Fruit fly (Drosophila melanogaster): ENCODE results near the gene tst.

The tst gene

dm6 chr3R:23732990-23733512, 39.6 kb downstream of the tst start, which contains the start of the genes Hmgcr and Rpn9:
TSS of gene Hmgcr (plus strand) at chr3R:23733324.
TSS of gene Rpn9 (minus strand) at chr3R:23733462.
- TF ChIP-seq h (GFP tag; optimal IDR thresholded peaks at IDR 0.05) = peak; percentile 36
- no peak for TF ChIP-seq Myc (optimal IDR thresholded peaks at IDR 0.05)
- peak; percentile 2 for TF ChIP-seq psq (GFP tag; optimal IDR thresholded peaks at IDR 0.05)
- TF ChIP-seq tai (GFP tag; optimal IDR thresholded peaks at IDR 0.05) = peak; percentile 6
- peak; percentile 9 for TF ChIP-seq Hnf4 (GFP tag; optimal IDR thresholded peaks at IDR 0.05)
- TF ChIP-seq Vsx2 (GFP tag; optimal IDR thresholded peaks at IDR 0.05; ENCODE audit: partially characterized antibody) = peak; percentile 79
- TF ChIP-seq sage (GFP tag; optimal IDR thresholded peaks at IDR 0.05) = no peak
- peak; percentile 20 for TF ChIP-seq br (GFP tag; optimal IDR thresholded peaks at IDR 0.05)
- TF ChIP-seq Dif (GFP tag; optimal IDR thresholded peaks at IDR 0.05; ENCODE audit: partially characterized antibody) = peak; percentile 28
- TF ChIP-seq Jra (GFP tag; optimal IDR thresholded peaks at IDR 0.05) = peak; percentile 2
- TF ChIP-seq Rel (GFP tag; optimal IDR thresholded peaks at IDR 0.05) = no peak
- peak; percentile 26 for TF ChIP-seq Rel (tag; optimal IDR thresholded peaks at IDR 0.05)
- TF ChIP-seq dmrt93B (GFP tag; optimal IDR thresholded peaks at IDR 0.05) = no peak
- peak; percentile 10 for TF ChIP-seq fru (GFP tag; optimal IDR thresholded peaks at IDR 0.05)

- TF ChIP-seq CG9705 (GFP tag; optimal IDR thresholded peaks at IDR 0.05) (no peak), jim (GFP tag; optimal IDR thresholded peaks at IDR 0.05) (no peak), Mio (GFP tag; optimal IDR thresholded peaks at IDR 0.05) (no peak), usp (GFP tag; optimal IDR thresholded peaks at IDR 0.05) (no peak), N (GFP tag; optimal IDR thresholded peaks at IDR 0.05) (no peak), Vsx2 (GFP tag; optimal IDR thresholded peaks at IDR 0.05; ENCODE audit: partially characterized antibody) (no peak), sage (GFP tag; optimal IDR thresholded peaks at IDR 0.05) (no peak), CG32264 (GFP tag; optimal IDR thresholded peaks at IDR 0.05) (no peak), Abd-B (GFP tag; optimal IDR thresholded peaks at IDR 0.05) (no peak), GATAd (GFP tag; optimal IDR thresholded peaks at IDR 0.05) (no peak), lola (GFP tag; optimal IDR thresholded peaks at IDR 0.05) (no peak), fru (GFP tag; optimal IDR thresholded peaks at IDR 0.05) (no peak), Hr83 (GFP tag; optimal IDR thresholded peaks at IDR 0.05; ENCODE audit: poor library complexity, severe bottlenecking) (no peak), foxo (GFP tag; optimal IDR thresholded peaks at IDR 0.05) (no peak), psq (GFP tag; optimal IDR thresholded peaks at IDR 0.05) (no peak), Hnf4 (GFP tag; optimal IDR thresholded peaks at IDR 0.05) (no peak), dsf (GFP tag; optimal IDR thresholded peaks at IDR 0.05; ENCODE audit: borderline replicate concordance) (no peak), Jra (GFP tag; optimal IDR thresholded peaks at IDR 0.05) (no peak), HLH106 (tag; optimal IDR thresholded peaks at IDR 0.05) (no peak)
Measured at dm6 chr3R:23732533-23732932, 40.1 kb downstream of the tst start.

dm6 chr3R:23730472-23730801, 42.2 kb downstream of the tst start:
- TF ChIP-seq GATAd (GFP tag; optimal IDR thresholded peaks at IDR 0.05) (no peak), Rel (GFP tag; optimal IDR thresholded peaks at IDR 0.05) (no peak), Rel (tag; optimal IDR thresholded peaks at IDR 0.05) (peak; percentile 97)

dm6 chr3R:23729632-23730471, 42.8 kb downstream of the tst start:
- TF ChIP-seq N (GFP tag; optimal IDR thresholded peaks at IDR 0.05) = no peak
- TF ChIP-seq dmrt93B (GFP tag; optimal IDR thresholded peaks at IDR 0.05) = no peak
- TF ChIP-seq foxo (GFP tag; optimal IDR thresholded peaks at IDR 0.05) = peak in 1 of 2 experiments; percentile 15
- TF ChIP-seq h (GFP tag; optimal IDR thresholded peaks at IDR 0.05) = peak; percentile 40
- no peak for TF ChIP-seq Hr83 (GFP tag; optimal IDR thresholded peaks at IDR 0.05; ENCODE audit: poor library complexity, severe bottlenecking)
- TF ChIP-seq Jra (GFP tag; optimal IDR thresholded peaks at IDR 0.05) = no peak
- TF ChIP-seq psq (GFP tag; optimal IDR thresholded peaks at IDR 0.05) = no peak
- no peak for TF ChIP-seq Mio (GFP tag; optimal IDR thresholded peaks at IDR 0.05)
- no peak for TF ChIP-seq Hr78 (GFP tag; optimal IDR thresholded peaks at IDR 0.05)
- peak; percentile 14 for TF ChIP-seq fru (GFP tag; optimal IDR thresholded peaks at IDR 0.05)
- no peak for TF ChIP-seq Abd-B (GFP tag; optimal IDR thresholded peaks at IDR 0.05)
- no peak for TF ChIP-seq Myc (optimal IDR thresholded peaks at IDR 0.05)
- TF ChIP-seq CG32264 (GFP tag; optimal IDR thresholded peaks at IDR 0.05) = no peak
- TF ChIP-seq Dif (GFP tag; optimal IDR thresholded peaks at IDR 0.05; ENCODE audit: partially characterized antibody) = peak; percentile 40
- peak; percentile 14 for TF ChIP-seq br (GFP tag; optimal IDR thresholded peaks at IDR 0.05)
- TF ChIP-seq ey (GFP tag; optimal IDR thresholded peaks at IDR 0.05) = no peak
- peak; percentile 8 for TF ChIP-seq HLH106 (tag; optimal IDR thresholded peaks at IDR 0.05)
- TF ChIP-seq Rel (GFP tag; optimal IDR thresholded peaks at IDR 0.05) = no peak
- peak; percentile 5 for TF ChIP-seq Rel (tag; optimal IDR thresholded peaks at IDR 0.05)
- no peak for TF ChIP-seq rgr (GFP tag; optimal IDR thresholded peaks at IDR 0.05)
- TF ChIP-seq CrebA (GFP tag; optimal IDR thresholded peaks at IDR 0.05; ENCODE audit: borderline replicate concordance) = no peak
- no peak for TF ChIP-seq CG9705 (GFP tag; optimal IDR thresholded peaks at IDR 0.05)
- no peak for TF ChIP-seq usp (GFP tag; optimal IDR thresholded peaks at IDR 0.05)
- TF ChIP-seq brk (GFP tag; optimal IDR thresholded peaks at IDR 0.05) = peak; percentile 52
- TF ChIP-seq dl (GFP tag; optimal IDR thresholded peaks at IDR 0.05; ENCODE audit: insufficient read depth in 1 of 2, partially characterized antibody in 2 of 2) = no peak
- TF ChIP-seq Sp1 (GFP tag; optimal IDR thresholded peaks at IDR 0.05) = peak; percentile 9
- TF ChIP-seq pan (optimal IDR thresholded peaks at IDR 0.05) = no peak
- TF ChIP-seq Hnf4 (GFP tag; optimal IDR thresholded peaks at IDR 0.05) = peak; percentile 2

Data from whole organism, wandering third instar larva.